Fruit fly (Drosophila melanogaster) whole organism, prepupa: ENCODE measurements around the gene Wdr24.
A peak's percentile ranks its signal among the peaks of the same experiment; 100 is the strongest.

ENCODE experiments used
- CG10631 ChIP-seq: fragments of 200-800 bp; sonication (Bioruptor generic); optimal IDR thresholded peaks from 2 replicates; lab custom pipeline; 2016; ENCODE audit warnings: missing biosample characterization, missing genetic modification characterization
- CG10669 ChIP-seq: fragments of 200-800 bp; sonication (Bioruptor generic); optimal IDR thresholded peaks from 3 replicates; lab custom pipeline; 2018; ENCODE audit warnings: missing biosample characterization, mild to moderate bottlenecking, missing genetic modification characterization, moderate library complexity
- CG11294 ChIP-seq: fragments of 200-800 bp; sonication (Bioruptor generic); IDR thresholded peaks from 2 replicates; pipeline ENCODE4 v1.3.6; 2022; ENCODE audit warnings: missing biosample characterization, missing genetic modification characterization
- CG15336 ChIP-seq: fragments of 200-800 bp; sonication (Bioruptor generic); IDR thresholded peaks from 2 replicates; pipeline ENCODE4 v1.3.6; 2022; ENCODE audit warnings: missing biosample characterization, missing genetic modification characterization
- CG16779 ChIP-seq: fragments of 200-800 bp; sonication (Bioruptor generic); optimal IDR thresholded peaks from 3 replicates; lab custom pipeline; 2017; ENCODE audit warnings: missing biosample characterization, mild to moderate bottlenecking, missing genetic modification characterization
- CG3032 ChIP-seq: fragments of 200-800 bp; optimal IDR thresholded peaks from 2 replicates; lab custom pipeline; 2019; ENCODE audit warnings: missing biosample characterization, mild to moderate bottlenecking, missing genetic modification characterization, moderate library complexity
- CG31627 ChIP-seq: fragments of 200-800 bp; sonication (Bioruptor generic); optimal IDR thresholded peaks from 3 replicates; lab custom pipeline; 2016; ENCODE audit warnings: missing biosample characterization, missing genetic modification characterization
- CG34406 ChIP-seq: fragments of 200-800 bp; sonication (Bioruptor generic); optimal IDR thresholded peaks from 3 replicates; lab custom pipeline; 2016; ENCODE audit warnings: missing biosample characterization, missing genetic modification characterization
- CG3919 ChIP-seq: fragments of 200-800 bp; sonication (Bioruptor generic); optimal IDR thresholded peaks from 3 replicates; lab custom pipeline; 2016; ENCODE audit warnings: missing biosample characterization, missing genetic modification characterization
- CG6163 ChIP-seq: fragments of 200-800 bp; sonication (Bioruptor generic); IDR thresholded peaks from 3 replicates; pipeline ENCODE4 v1.3.6; 2022; ENCODE audit warnings: missing biosample characterization, missing genetic modification characterization
- CG6792 ChIP-seq: fragments of 200-800 bp; sonication (Bioruptor generic); optimal IDR thresholded peaks from 3 replicates; lab custom pipeline; 2016; ENCODE audit warnings: missing biosample characterization, missing genetic modification characterization
- CG6808 ChIP-seq: fragments of 200-800 bp; sonication (Bioruptor generic); optimal IDR thresholded peaks from 3 replicates; lab custom pipeline; 2017; ENCODE audit warnings: missing biosample characterization, missing genetic modification characterization, mild to moderate bottlenecking, moderate library complexity, missing genetic modification reagents
- CG6854 ChIP-seq: fragments of 200-800 bp; sonication (Bioruptor generic); optimal IDR thresholded peaks from 2 replicates; lab custom pipeline; 2017; ENCODE audit warnings: missing biosample characterization, mild to moderate bottlenecking, missing genetic modification characterization
- CG7368 ChIP-seq: fragments of 200-800 bp; sonication (Bioruptor generic); optimal IDR thresholded peaks from 3 replicates; lab custom pipeline; 2016; ENCODE audit warnings: missing biosample characterization, missing genetic modification characterization
- CG8319 ChIP-seq: fragments of 200-800 bp; sonication (Bioruptor generic); optimal IDR thresholded peaks from 3 replicates; lab custom pipeline; 2016; ENCODE audit warnings: missing biosample characterization, missing genetic modification characterization
- CG8632 ChIP-seq: fragments of 200-800 bp; sonication (Bioruptor generic); optimal IDR thresholded peaks from 3 replicates; lab custom pipeline; 2016; ENCODE audit warnings: missing biosample characterization, missing genetic modification characterization
- CG9139 ChIP-seq: fragments of 200-800 bp; sonication (Bioruptor generic); optimal IDR thresholded peaks from 3 replicates; lab custom pipeline; 2017; ENCODE audit warnings: missing biosample characterization, mild to moderate bottlenecking, missing genetic modification characterization
- Eip78C ChIP-seq: fragments of 200-800 bp; sonication (Bioruptor generic); peaks from one replicate; lab custom pipeline; 2016; ENCODE audit warnings: missing biosample characterization, missing genetic modification characterization
- Eip93F ChIP-seq: fragments of 200-800 bp; sonication (Bioruptor generic); optimal IDR thresholded peaks from 2 replicates; lab custom pipeline; 2016; ENCODE audit warnings: missing biosample characterization, mild to moderate bottlenecking, missing genetic modification characterization
- Ets96B ChIP-seq: fragments of 200-800 bp; optimal IDR thresholded peaks from 2 replicates; lab custom pipeline; 2019; ENCODE audit warnings: missing biosample characterization, mild to moderate bottlenecking, missing genetic modification characterization, moderate library complexity
- Hr38 ChIP-seq: sonication (Bioruptor generic); optimal IDR thresholded peaks from 2 replicates; lab custom pipeline; 2016; ENCODE audit warnings: missing biosample characterization, missing genetic modification characterization
- Hr39 ChIP-seq: fragments of 200-800 bp; sonication (Bioruptor generic); optimal IDR thresholded peaks from 2 replicates; lab custom pipeline; 2016; ENCODE audit warnings: missing biosample characterization, missing genetic modification characterization
- Lpt ChIP-seq: fragments of 200-800 bp; sonication (Bioruptor generic); optimal IDR thresholded peaks from 3 replicates; lab custom pipeline; 2016; ENCODE audit warnings: missing biosample characterization, missing genetic modification characterization
- Met ChIP-seq: fragments of 200-800 bp; sonication (Bioruptor generic); optimal IDR thresholded peaks from 3 replicates; lab custom pipeline; 2016; ENCODE audit warnings: missing biosample characterization, missing genetic modification characterization
- OdsH ChIP-seq: fragments of 200-800 bp; sonication (Bioruptor generic); optimal IDR thresholded peaks from 3 replicates; lab custom pipeline; 2016; ENCODE audit warnings: missing biosample characterization, missing genetic modification characterization
- Smox ChIP-seq: fragments of 200-800 bp; sonication (Bioruptor generic); optimal IDR thresholded peaks from 3 replicates; lab custom pipeline; 2016; ENCODE audit warnings: missing biosample characterization, missing genetic modification characterization
- Sox102F ChIP-seq: fragments of 200-800 bp; sonication (Bioruptor generic); optimal IDR thresholded peaks from 2 replicates; lab custom pipeline; 2016; ENCODE audit warnings: missing biosample characterization, mild to moderate bottlenecking, missing genetic modification characterization
- Sox14 ChIP-seq: fragments of 200-800 bp; sonication (Bioruptor generic); optimal IDR thresholded peaks from 3 replicates; lab custom pipeline; 2016; ENCODE audit warnings: missing biosample characterization, missing genetic modification characterization
- achi ChIP-seq: fragments of 200-800 bp; sonication (Bioruptor generic); optimal IDR thresholded peaks from 3 replicates; lab custom pipeline; 2016; ENCODE audit warnings: missing biosample characterization, missing genetic modification characterization
- acj6 ChIP-seq: fragments of 200-800 bp; sonication (Bioruptor generic); optimal IDR thresholded peaks from 3 replicates; lab custom pipeline; 2016; ENCODE audit warnings: missing biosample characterization, missing genetic modification characterization
- cyc ChIP-seq: fragments of 200-800 bp; sonication (Bioruptor generic); optimal IDR thresholded peaks from 3 replicates; lab custom pipeline; 2016; ENCODE audit warnings: missing biosample characterization, missing genetic modification characterization
- dac ChIP-seq: fragments of 200-800 bp; sonication (Bioruptor generic); optimal IDR thresholded peaks from 2 replicates; lab custom pipeline; 2017; ENCODE audit warnings: missing biosample characterization, mild to moderate bottlenecking, missing genetic modification characterization
- dsx ChIP-seq: fragments of 200-800 bp; optimal IDR thresholded peaks from 3 replicates; lab custom pipeline; 2019; ENCODE audit warnings: missing biosample characterization, mild to moderate bottlenecking, missing genetic modification characterization, moderate library complexity; ENCODE audit not compliant: poor library complexity, severe bottlenecking
- esn ChIP-seq: fragments of 200-800 bp; sonication (Bioruptor generic); optimal IDR thresholded peaks from 2 replicates; lab custom pipeline; 2016; ENCODE audit warnings: missing biosample characterization, mild to moderate bottlenecking, missing genetic modification characterization, moderate library complexity
- fd85E ChIP-seq: fragments of 200-800 bp; sonication (Bioruptor generic); optimal IDR thresholded peaks from 3 replicates; lab custom pipeline; 2016; ENCODE audit warnings: missing biosample characterization, missing genetic modification characterization
- net ChIP-seq: fragments of 200-800 bp; sonication (Bioruptor generic); optimal IDR thresholded peaks from 3 replicates; lab custom pipeline; 2016; ENCODE audit warnings: missing biosample characterization, missing genetic modification characterization
- pdm3 ChIP-seq: fragments of 200-800 bp; sonication (Bioruptor generic); optimal IDR thresholded peaks from 3 replicates; lab custom pipeline; 2016; ENCODE audit warnings: missing biosample characterization, missing genetic modification characterization
- salr ChIP-seq, 2 experiments: fragments of 200-800 bp; sonication (Bioruptor generic); optimal IDR thresholded peaks; 3 replicates each; lab custom pipeline; 2016 to 2018; ENCODE audit warnings: missing biosample characterization in 2 of 2, missing genetic modification characterization in 2 of 2, mild to moderate bottlenecking in 1 of 2
- ss ChIP-seq, 2 experiments: fragments of 200-800 bp; sonication (Bioruptor generic); optimal IDR thresholded peaks; 2 replicates in 1 of 2; 3 replicates in 1 of 2; lab custom pipeline; 2017 to 2018; ENCODE audit warnings: mild to moderate bottlenecking in 2 of 2, missing biosample characterization in 2 of 2, missing genetic modification characterization in 2 of 2, moderate library complexity in 1 of 2

Gene Wdr24

DNA sequence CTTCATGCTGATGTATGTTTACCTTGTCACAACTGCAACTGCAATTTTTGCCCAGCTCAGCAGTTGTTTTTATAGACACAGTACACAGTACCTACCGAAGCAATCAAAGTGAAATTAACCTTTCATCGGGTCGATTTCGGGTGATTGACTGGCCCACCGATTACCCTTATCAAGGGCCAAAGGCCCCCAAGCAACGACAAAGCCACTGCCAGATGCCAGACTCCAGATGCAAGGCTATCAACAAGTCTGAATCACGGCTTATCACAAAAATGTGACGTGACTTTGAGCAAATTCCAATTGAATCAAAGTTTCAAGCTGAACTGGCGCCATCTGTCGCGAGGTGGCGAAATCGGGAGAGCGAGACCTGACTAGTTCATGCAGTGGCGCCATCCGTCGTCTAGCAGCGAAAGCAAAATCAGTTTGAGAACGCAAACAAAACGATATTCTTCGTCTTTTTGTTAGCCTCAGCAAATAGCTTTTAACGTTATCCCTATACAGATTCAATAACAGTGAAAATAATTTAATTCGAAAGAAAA, 28.0 kb downstream of the Wdr24 start, which contains the start of gene Obp99b (continued):
- peak; percentile 58 for TF ChIP-seq CG31627
- peak; percentile 44 for TF ChIP-seq CG6792 (GFP tag; lab: Kevin White, UChicago)
- TF ChIP-seq Sox102F (GFP tag; lab: Kevin White, UChicago): peak; percentile 41
- TF ChIP-seq fd85E (GFP tag; lab: Kevin White, UChicago): no peak
- peak; percentile 53 for TF ChIP-seq Hr39 (GFP tag; lab: Kevin White, UChicago)
- peak; percentile 80 for TF ChIP-seq net (GFP tag; lab: Kevin White, UChicago)
- TF ChIP-seq CG9139 (GFP tag; lab: Kevin White, UChicago): peak; percentile 48
- TF ChIP-seq Ets96B (tag; lab: Kevin White, UChicago): peak; percentile 50
- peak; percentile 48; the same call in 1 of the 2 replicates for TF ChIP-seq CG11294 (GFP tag; lab: Robert Waterston, UW)
- TF ChIP-seq Eip93F (GFP tag; lab: Kevin White, UChicago): no peak
- TF ChIP-seq CG34406 (GFP tag; lab: Kevin White, UChicago): peak; percentile 45
- peak; percentile 61 for TF ChIP-seq cyc (GFP tag; lab: Kevin White, UChicago)
- TF ChIP-seq CG6854 (GFP tag; lab: Kevin White, UChicago): no peak
- peak; percentile 72 for TF ChIP-seq Sox14 (GFP tag; lab: Kevin White, UChicago)
- TF ChIP-seq dac: peak; percentile 86
- TF ChIP-seq ss (GFP tag; optimal IDR thresholded peaks at IDR 0.05; lab: Kevin White, UChicago): peak; percentile 51 to 80
- TF ChIP-seq CG16779: peak; percentile 46
- TF ChIP-seq CG15336: peak; percentile 50
- TF ChIP-seq Lpt (GFP tag; lab: Kevin White, UChicago): peak; percentile 41
- peak; percentile 77 for TF ChIP-seq Met (GFP tag; lab: Kevin White, UChicago)
- no peak for TF ChIP-seq Hr38
- peak; percentile 39 for TF ChIP-seq CG8632 (GFP tag; lab: Kevin White, UChicago)
- no peak for TF ChIP-seq CG10631
- peak in 1 of 2 experiments; percentile 74 for TF ChIP-seq salr (GFP tag; optimal IDR thresholded peaks at IDR 0.05; lab: Kevin White, UChicago)
- TF ChIP-seq CG8319 (GFP tag; lab: Kevin White, UChicago): peak; percentile 60
- TF ChIP-seq CG7368 (GFP tag; lab: Kevin White, UChicago): peak; percentile 78
- peak; percentile 78 for TF ChIP-seq acj6
- TF ChIP-seq achi (GFP tag; lab: Kevin White, UChicago): peak; percentile 67
- TF ChIP-seq dsx (GFP tag; lab: Kevin White, UChicago): peak; percentile 34
- peak; percentile 55 for TF ChIP-seq CG3032 (tag; lab: Kevin White, UChicago)
- peak; percentile 68 for TF ChIP-seq CG10669

DNA sequence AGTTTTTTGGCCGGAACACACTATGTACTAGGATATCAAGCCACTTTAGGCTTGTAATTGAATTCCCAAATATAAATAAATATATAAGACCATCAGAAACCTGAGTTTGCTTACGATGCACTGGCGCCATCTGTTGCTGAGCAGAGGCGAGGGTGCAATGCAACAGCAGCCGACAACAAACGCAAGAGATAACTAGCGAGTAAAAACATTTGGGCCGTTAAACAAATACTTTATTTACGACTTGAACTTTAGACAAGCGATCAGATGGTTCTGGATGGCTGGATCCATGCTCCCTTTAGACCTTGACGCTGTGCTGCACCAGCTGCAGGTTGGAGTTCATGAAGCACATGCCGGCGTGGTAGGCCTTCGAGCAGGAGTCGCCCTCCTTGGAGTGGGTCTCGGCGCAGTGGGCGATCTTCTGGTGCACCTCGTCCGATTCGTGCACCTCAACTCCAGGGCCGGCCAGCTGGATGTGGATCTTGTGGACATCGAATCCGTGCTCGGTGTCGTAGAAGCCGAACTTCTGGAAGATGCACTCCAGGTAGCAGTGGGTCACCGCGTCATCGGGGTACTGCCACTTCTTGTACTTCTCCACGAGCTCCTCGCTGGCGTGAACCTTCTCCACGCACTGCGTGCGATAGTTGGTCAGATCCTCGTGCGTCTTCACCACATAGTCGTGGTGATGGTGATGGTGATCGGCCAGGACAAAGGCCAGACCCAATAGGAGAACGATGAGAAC, 28.7 kb downstream of the Wdr24 start:
- TF ChIP-seq salr (GFP tag; optimal IDR thresholded peaks at IDR 0.05; lab: Kevin White, UChicago) (no peak), CG6808 (GFP tag; lab: Kevin White, UChicago) (no peak), Eip78C (peak; percentile 36), CG3919 (peak; percentile 5), pdm3 (GFP tag; lab: Kevin White, UChicago) (no peak), esn (GFP tag; lab: Kevin White, UChicago) (no peak), OdsH (GFP tag; lab: Kevin White, UChicago) (peak; percentile 6)

DNA sequence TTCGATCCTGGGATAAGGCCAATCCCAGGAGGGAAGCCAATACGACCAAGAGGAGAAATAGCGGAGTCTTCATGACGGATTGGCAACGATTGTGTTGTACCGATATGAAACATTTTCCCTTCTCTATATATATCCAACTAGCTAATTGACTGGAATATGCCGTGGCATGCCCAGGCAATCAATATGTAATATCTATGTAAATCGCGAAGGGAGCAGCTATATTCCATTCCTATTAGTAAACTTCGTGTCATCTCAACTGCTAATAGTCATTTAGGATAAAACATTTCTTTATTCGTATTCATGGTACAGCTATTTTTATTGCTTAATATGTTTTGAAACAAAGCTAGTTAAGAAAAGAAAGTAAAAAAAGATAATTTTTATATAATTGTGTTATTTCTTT, 29.6 kb downstream of the Wdr24 start, which contains the start of gene Dup99B:
Gene Dup99B, minus strand, starts transcription at position 101 of the 400 bp plus-strand sequence.
- TF ChIP-seq Hr38: no peak
- no peak for TF ChIP-seq CG15336
- no peak for TF ChIP-seq pdm3 (GFP tag; lab: Kevin White, UChicago)
- no peak for TF ChIP-seq CG6163 (GFP tag; lab: Robert Waterston, UW)
- no peak for TF ChIP-seq Smox
